Fruit fly (Drosophila melanogaster) Kc167 (cell line): ENCODE results near the gene TP53INP.

ENCODE experiments used
- Myc ChIP-seq: fragments of >200 bp; optimal IDR thresholded peaks from 2 replicates; lab custom pipeline; 2017; ENCODE audit warnings: missing external identifiers
- Sin3A ChIP-seq: fragments of >200 bp; optimal IDR thresholded peaks from 2 replicates; lab custom pipeline; 2018; ENCODE audit warnings: missing external identifiers
- psq ChIP-seq: fragments of >200 bp; optimal IDR thresholded peaks from 2 replicates; lab custom pipeline; 2017; ENCODE audit warnings: missing external identifiers
- ttk ChIP-seq: sonication (Bioruptor generic); optimal IDR thresholded peaks from 2 replicates; lab custom pipeline; 2017; ENCODE audit warnings: missing external identifiers

DNA sequence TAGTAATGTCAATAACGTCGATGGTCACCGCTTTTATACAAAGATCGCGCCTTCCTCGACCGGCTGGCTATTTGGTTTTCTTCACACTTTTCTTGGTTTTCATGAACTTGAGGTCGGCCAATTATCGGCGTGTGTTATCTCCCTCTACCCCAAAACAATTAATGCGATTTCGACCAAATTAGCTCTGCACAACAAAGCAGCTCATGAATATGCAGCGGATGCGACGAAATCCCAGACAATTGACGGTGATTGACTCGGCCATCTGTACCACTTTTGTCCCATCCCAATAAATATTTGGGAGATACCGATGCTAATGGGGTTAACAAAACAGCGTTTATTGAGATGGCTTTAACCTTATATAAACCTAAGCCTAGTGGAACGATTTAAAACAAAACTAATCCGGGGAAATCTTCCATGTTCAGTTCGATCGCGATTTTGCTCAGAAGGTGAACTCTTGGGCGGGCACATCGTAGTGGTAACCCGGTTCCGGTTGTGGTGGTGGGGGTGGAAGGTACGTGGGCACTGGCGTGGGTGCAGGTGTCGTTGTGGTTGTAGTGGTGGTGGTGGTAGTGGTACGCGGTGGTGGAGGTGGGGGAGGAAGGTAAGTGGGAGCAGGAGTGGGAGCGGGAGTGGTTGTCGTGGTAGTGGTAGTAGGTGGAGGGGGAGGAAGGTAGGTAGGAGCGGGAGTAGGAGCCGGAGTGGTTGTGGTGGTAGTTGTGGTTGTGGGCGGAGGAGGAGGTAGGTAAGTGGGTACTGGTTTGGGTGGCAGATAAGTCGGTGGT lies 53.8 kb downstream of the TP53INP start, which contains the start of gene CG15022:
- no peak for TF ChIP-seq psq
- TF ChIP-seq ttk: no peak
- TF ChIP-seq Sin3A (lab: Kevin White, UChicago): no peak
- TF ChIP-seq Myc (lab: Kevin White, UChicago): no peak
